Fruit fly (Drosophila melanogaster): Measurements from ENCODE around the gene CG15475.

DNA sequence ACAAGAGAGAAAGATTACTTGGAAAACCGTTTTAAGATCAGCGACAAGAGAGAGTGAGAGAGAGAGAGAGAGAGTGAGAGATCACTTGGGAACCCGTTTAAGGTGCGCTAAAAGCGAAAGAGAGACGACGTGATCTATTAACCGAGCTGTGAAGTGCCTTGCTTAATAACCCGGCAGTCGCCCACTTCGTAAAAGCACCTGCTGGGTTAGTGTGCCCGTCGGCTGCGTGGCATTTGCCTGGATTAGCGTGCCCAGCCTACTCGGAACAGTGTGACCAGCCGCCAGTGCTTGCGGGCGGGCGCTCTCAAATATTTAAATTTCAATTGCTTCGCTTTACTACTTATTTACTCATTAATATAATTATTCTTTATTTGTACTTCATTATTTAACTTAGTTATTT lies 24.1 kb downstream of the CG15475 start:
- TF ChIP-seq CG11617 (GFP tag; optimal IDR thresholded peaks at IDR 0.05) (no peak), Hr96 (GFP tag; optimal IDR thresholded peaks at IDR 0.05) (no peak), Mnt (GFP tag; optimal IDR thresholded peaks at IDR 0.05) (no peak)

All from whole organism, adult.